Worm (Caenorhabditis elegans): ENCODE measurements around the gene M117.4.

DNA sequence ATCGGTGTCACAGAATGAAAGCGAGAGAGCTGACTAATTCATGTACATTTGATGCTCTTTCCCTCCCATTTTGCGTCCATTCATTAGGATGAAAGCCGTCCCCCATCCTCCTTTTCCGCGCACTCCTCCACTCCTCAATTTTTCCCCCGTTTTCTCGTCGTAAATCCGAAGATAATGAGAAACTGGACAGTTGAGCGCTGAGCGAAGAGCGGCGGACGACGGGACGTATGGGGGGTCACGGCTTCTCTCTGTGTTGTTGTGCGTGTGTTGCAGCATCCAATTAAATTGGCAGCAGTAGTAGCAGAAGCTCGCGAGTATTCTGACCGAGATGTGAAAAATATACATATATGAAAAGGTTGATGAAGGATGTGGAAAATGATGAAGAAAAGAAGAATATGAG lies 38.5 kb upstream of the M117.4 start:
- no peak for TF ChIP-seq nhr-237 (tag; optimal IDR thresholded peaks at IDR 0.05)
- TF ChIP-seq snpc-4 (tag; optimal IDR thresholded peaks at IDR 0.05) = no peak
- no peak for TF ChIP-seq ztf-4 (tag; optimal IDR thresholded peaks at IDR 0.05)
- no peak for TF ChIP-seq sea-2 (GFP tag; optimal IDR thresholded peaks at IDR 0.05)
- TF ChIP-seq ZK546.5 (tag; optimal IDR thresholded peaks at IDR 0.05) = no peak
- TF ChIP-seq skn-1 (tag; optimal IDR thresholded peaks at IDR 0.05) = no peak
- TF ChIP-seq nhr-76 (tag; optimal IDR thresholded peaks at IDR 0.05) = no peak

All from whole organism, L3 larva.